Fruit fly (Drosophila melanogaster): ENCODE data around the gene CG14990.

The CG14990 gene

DNA sequence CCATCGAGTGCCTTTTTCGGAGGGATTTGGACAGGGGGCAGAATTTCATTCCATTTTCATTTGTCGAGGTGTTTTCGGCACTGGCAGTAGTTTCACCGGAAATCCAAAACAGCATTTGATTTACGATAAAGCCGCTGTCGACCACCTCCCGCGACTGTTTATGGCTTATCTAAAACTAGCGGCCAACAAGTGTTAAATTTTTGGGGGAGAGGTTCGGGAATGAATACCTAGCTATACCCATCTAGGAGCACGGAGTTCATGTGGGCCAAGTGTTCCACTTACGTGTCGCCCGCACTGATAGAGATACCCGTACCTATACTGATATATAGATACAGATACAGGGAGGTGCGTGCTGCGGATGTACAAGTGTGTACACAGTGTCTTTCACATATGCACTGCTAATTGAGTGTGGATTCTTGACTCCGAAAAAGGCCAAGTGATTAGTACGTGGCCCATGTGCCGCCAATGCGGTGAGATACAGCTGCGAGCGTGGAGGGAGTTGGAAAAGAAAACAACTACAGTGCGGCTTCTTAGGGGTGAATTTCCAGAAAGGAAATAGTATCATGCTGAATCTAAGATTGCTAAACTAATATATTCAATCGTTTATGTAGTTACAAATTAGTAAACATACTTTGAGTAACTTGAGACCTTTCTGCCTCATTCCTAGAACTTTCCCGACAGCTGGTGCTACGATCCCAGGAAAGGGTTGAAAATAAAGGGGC is 26.8 kb downstream of the CG14990 start (continued):
- TF ChIP-seq Poxn (GFP tag; IDR thresholded peaks at IDR 0.05) (no peak), ro (GFP tag; IDR thresholded peaks at IDR 0.05) (no peak), MBD-R2 (GFP tag; IDR thresholded peaks at IDR 0.05) (no peak), CG18262 (tag; optimal IDR thresholded peaks at IDR 0.05) (peak; percentile 27), CG13287 (GFP tag; IDR thresholded peaks at IDR 0.05; ENCODE audit: partially characterized antibody) (no peak), tap (tag; optimal IDR thresholded peaks at IDR 0.05) (no peak), CG3838 (GFP tag; optimal IDR thresholded peaks at IDR 0.05) (no peak), CG1792 (GFP tag; optimal IDR thresholded peaks at IDR 0.05) (no peak), ac (GFP tag; optimal IDR thresholded peaks at IDR 0.05) (no peak), schlank (tag; optimal IDR thresholded peaks at IDR 0.05) (no peak), kah (GFP tag; optimal IDR thresholded peaks at IDR 0.05) (no peak), Blimp-1 (GFP tag; optimal IDR thresholded peaks at IDR 0.05) (no peak), CG4360 (GFP tag; IDR thresholded peaks at IDR 0.05) (no peak), CG12769 (tag; optimal IDR thresholded peaks at IDR 0.05) (peak; percentile 63), Dek (tag; optimal IDR thresholded peaks at IDR 0.05) (no peak), CG16815 (GFP tag; optimal IDR thresholded peaks at IDR 0.05) (no peak), croc (GFP tag; conservative IDR thresholded peaks at IDR 0.05) (no peak), Sox102F (GFP tag; optimal IDR thresholded peaks at IDR 0.05) (peak; percentile 6), gcm (GFP tag; optimal IDR thresholded peaks at IDR 0.05) (peak; percentile 63), CG10654 (GFP tag; optimal IDR thresholded peaks at IDR 0.05) (no peak), bowl (GFP tag; IDR thresholded peaks at IDR 0.05) (no peak), Dad (GFP tag; optimal IDR thresholded peaks at IDR 0.05) (no peak), hbn (GFP tag; IDR thresholded peaks at IDR 0.05; ENCODE audit: partially characterized antibody) (no peak), NFAT (GFP tag; IDR thresholded peaks at IDR 0.05) (no peak), HmgZ (tag; optimal IDR thresholded peaks at IDR 0.05) (no peak), GATAe (GFP tag; conservative IDR thresholded peaks at IDR 0.05) (no peak), CG6254 (GFP tag; optimal IDR thresholded peaks at IDR 0.05) (peak; percentile 23), fu2 (GFP tag; optimal IDR thresholded peaks at IDR 0.05) (no peak), CG14710 (tag; optimal IDR thresholded peaks at IDR 0.05) (peak; percentile 92), CG17612 (GFP tag; IDR thresholded peaks at IDR 0.05) (no peak), seq (GFP tag; IDR thresholded peaks at IDR 0.05) (no peak), lov (optimal IDR thresholded peaks at IDR 0.05) (no peak), lov (GFP tag; IDR thresholded peaks at IDR 0.05) (0 out of 3 replicates have a peak, but pooled peaks have one; percentile 7), Ravus (GFP tag; IDR thresholded peaks at IDR 0.05) (no peak), knrl (GFP tag; IDR thresholded peaks at IDR 0.05; ENCODE audit: partially characterized antibody) (no peak), tgo (GFP tag; IDR thresholded peaks at IDR 0.05) (no peak), mam (GFP tag; optimal IDR thresholded peaks at IDR 0.05) (no peak), CG6765 (GFP tag; optimal IDR thresholded peaks at IDR 0.05) (no peak), bigmax (GFP tag; optimal IDR thresholded peaks at IDR 0.05) (no peak), Fer1 (GFP tag; optimal IDR thresholded peaks at IDR 0.05) (no peak), da (GFP tag; optimal IDR thresholded peaks at IDR 0.05) (no peak), ftz-f1 (GFP tag; optimal IDR thresholded peaks at IDR 0.05) (no peak), ase (GFP tag; IDR thresholded peaks at IDR 0.05) (no peak), kay (GFP tag; optimal IDR thresholded peaks at IDR 0.05) (no peak), eve (GFP tag; optimal IDR thresholded peaks at IDR 0.05) (no peak), gt (GFP tag; IDR thresholded peaks at IDR 0.05) (no peak), CG6175 (GFP tag; IDR thresholded peaks at IDR 0.05) (no peak), Fer2 (tag; optimal IDR thresholded peaks at IDR 0.05) (no peak), zfh1 (GFP tag; IDR thresholded peaks at IDR 0.05) (no peak), CG7372 (GFP tag; IDR thresholded peaks at IDR 0.05) (no peak), Vsx1 (GFP tag; optimal IDR thresholded peaks at IDR 0.05) (peak; percentile 67)

All from whole organism, embryonic.